Worm (Caenorhabditis elegans) whole organism, late embryonic: ENCODE data around the gene B0563.6.

Experiments
- C38D4.7 ChIP-seq: fragments of 200-800 bp; sonication (Bioruptor generic); optimal IDR thresholded peaks from 2 replicates; lab custom pipeline; 2018; ENCODE audit warnings: mild to moderate bottlenecking, missing genetic modification characterization, moderate library complexity, missing compliant biosample characterization
- F13H6.1 ChIP-seq: sonication (generic microtip); optimal IDR thresholded peaks from 2 replicates; lab custom pipeline; 2016; ENCODE audit warnings: missing genetic modification characterization, missing compliant biosample characterization
- K02D7.2 ChIP-seq: sonication (generic microtip); optimal IDR thresholded peaks from 2 replicates; lab custom pipeline; 2017; ENCODE audit warnings: mild to moderate bottlenecking, missing genetic modification characterization, missing compliant biosample characterization
- T23F11.4 ChIP-seq: fragments of 200-800 bp; sonication (Bioruptor generic); optimal IDR thresholded peaks from 2 replicates; lab custom pipeline; 2018; ENCODE audit warnings: mild to moderate bottlenecking, missing genetic modification characterization, missing compliant biosample characterization
- Y22D7AL.16 ChIP-seq: sonication (generic microtip); optimal IDR thresholded peaks from 2 replicates; lab custom pipeline; 2016; ENCODE audit warnings: missing genetic modification characterization, missing compliant biosample characterization
- ahr-1 ChIP-seq: sonication (generic microtip); optimal IDR thresholded peaks from 2 replicates; lab custom pipeline; 2016; ENCODE audit warnings: missing genetic modification characterization, missing compliant biosample characterization
- ama-1 ChIP-seq: fragments of 150-350 bp; optimal IDR thresholded peaks from 2 replicates; lab custom pipeline; 2014
- ceh-14 ChIP-seq: sonication (generic microtip); optimal IDR thresholded peaks from 2 replicates; lab custom pipeline; 2016; ENCODE audit warnings: missing genotype, missing genetic modification characterization, missing compliant biosample characterization
- ceh-18 ChIP-seq: sonication (generic microtip); optimal IDR thresholded peaks from 2 replicates; lab custom pipeline; 2016; ENCODE audit warnings: missing genetic modification characterization, missing compliant biosample characterization
- ceh-19 ChIP-seq: fragments of 200-800 bp; sonication (Bioruptor generic); optimal IDR thresholded peaks from 2 replicates; lab custom pipeline; 2018; ENCODE audit warnings: mild to moderate bottlenecking, missing genetic modification characterization, missing compliant biosample characterization
- ceh-22 ChIP-seq: sonication (generic microtip); optimal IDR thresholded peaks from 2 replicates; lab custom pipeline; 2017; ENCODE audit warnings: missing biosample characterization, missing genetic modification characterization
- ceh-24 ChIP-seq: sonication (generic microtip); optimal IDR thresholded peaks from 2 replicates; lab custom pipeline; 2016; ENCODE audit warnings: mild to moderate bottlenecking, missing genetic modification characterization, missing compliant biosample characterization
- ceh-30 ChIP-seq: fragments of 150-350 bp; optimal IDR thresholded peaks from 2 replicates; lab custom pipeline; 2014; ENCODE audit warnings: missing biosample characterization, missing genetic modification characterization
- ceh-31 ChIP-seq: sonication (generic microtip); optimal IDR thresholded peaks from 2 replicates; lab custom pipeline; 2016; ENCODE audit warnings: missing genetic modification characterization, missing compliant biosample characterization
- ceh-34 ChIP-seq: sonication (generic microtip); optimal IDR thresholded peaks from 2 replicates; lab custom pipeline; 2016; ENCODE audit warnings: mild to moderate bottlenecking, missing genetic modification characterization, missing compliant biosample characterization
- ceh-48 ChIP-seq: sonication (generic microtip); optimal IDR thresholded peaks from 2 replicates; lab custom pipeline; 2016; ENCODE audit warnings: missing genetic modification characterization, inconsistent platforms, missing compliant biosample characterization
- ceh-9 ChIP-seq: sonication (generic microtip); optimal IDR thresholded peaks from 2 replicates; lab custom pipeline; 2016; ENCODE audit warnings: mild to moderate bottlenecking, missing genetic modification characterization, inconsistent platforms, missing compliant biosample characterization
- dmd-4 ChIP-seq: sonication (generic microtip); optimal IDR thresholded peaks from 2 replicates; lab custom pipeline; 2016; ENCODE audit warnings: borderline replicate concordance, missing genetic modification characterization, missing compliant biosample characterization
- elt-2 ChIP-seq: sonication (generic microtip); optimal IDR thresholded peaks from 2 replicates; lab custom pipeline; 2016; ENCODE audit warnings: missing genetic modification reagents, missing genetic modification characterization, missing compliant biosample characterization
- elt-4 ChIP-seq: sonication (generic microtip); optimal IDR thresholded peaks from 2 replicates; lab custom pipeline; 2016; ENCODE audit warnings: missing genetic modification characterization, missing compliant biosample characterization
- ets-4 ChIP-seq: sonication (generic microtip); optimal IDR thresholded peaks from 2 replicates; lab custom pipeline; 2016; ENCODE audit warnings: missing genetic modification characterization, missing compliant biosample characterization
- eyg-1 ChIP-seq: sonication (generic microtip); optimal IDR thresholded peaks from 2 replicates; lab custom pipeline; 2016; ENCODE audit warnings: missing genotype, missing genetic modification characterization, missing compliant biosample characterization
- fax-1 ChIP-seq: sonication (generic microtip); optimal IDR thresholded peaks from 2 replicates; lab custom pipeline; 2016; ENCODE audit warnings: missing genotype, missing genetic modification characterization, missing compliant biosample characterization
- fkh-10 ChIP-seq: fragments of 150-350 bp; optimal IDR thresholded peaks from 2 replicates; lab custom pipeline; 2014; ENCODE audit warnings: missing biosample characterization, missing genetic modification reagents, missing genetic modification characterization
- hlh-15 ChIP-seq: sonication (generic microtip); optimal IDR thresholded peaks from 2 replicates; lab custom pipeline; 2016; ENCODE audit warnings: missing genetic modification characterization, missing compliant biosample characterization
- hlh-30 ChIP-seq: sonication (generic microtip); optimal IDR thresholded peaks from 2 replicates; lab custom pipeline; 2017; ENCODE audit warnings: antibody characterized with exemption, missing genetic modification characterization, missing compliant biosample characterization; ENCODE audit not compliant: insufficient read depth
- hlh-6 ChIP-seq: sonication (generic microtip); optimal IDR thresholded peaks from 2 replicates; lab custom pipeline; 2016; ENCODE audit warnings: missing genotype, missing genetic modification characterization, missing compliant biosample characterization
- madf-2 ChIP-seq: sonication (generic microtip); optimal IDR thresholded peaks from 2 replicates; lab custom pipeline; 2017; ENCODE audit warnings: missing genetic modification characterization, missing compliant biosample characterization
- mec-3 ChIP-seq: sonication (generic microtip); optimal IDR thresholded peaks from 2 replicates; lab custom pipeline; 2016; ENCODE audit warnings: borderline replicate concordance, missing genetic modification characterization, missing compliant biosample characterization
- nfya-1 ChIP-seq: sonication (generic microtip); optimal IDR thresholded peaks from 2 replicates; lab custom pipeline; 2017; ENCODE audit warnings: missing genetic modification characterization, mild to moderate bottlenecking, missing compliant biosample characterization, antibody characterized with exemption, moderate library complexity
- nhr-11 ChIP-seq: fragments of 150-350 bp; optimal IDR thresholded peaks from 2 replicates; lab custom pipeline; 2014; ENCODE audit warnings: missing biosample characterization, missing genetic modification characterization
- npax-4 ChIP-seq: sonication (generic microtip); optimal IDR thresholded peaks from 2 replicates; lab custom pipeline; 2016; ENCODE audit warnings: missing genetic modification characterization, missing compliant biosample characterization
- odd-2 ChIP-seq: sonication (generic microtip); optimal IDR thresholded peaks from 2 replicates; lab custom pipeline; 2017; ENCODE audit warnings: antibody characterized with exemption, mild to moderate bottlenecking, missing genetic modification characterization, missing compliant biosample characterization
- pha-2 ChIP-seq: sonication (generic microtip); optimal IDR thresholded peaks from 2 replicates; lab custom pipeline; 2017; ENCODE audit warnings: mild to moderate bottlenecking, missing genetic modification characterization, missing compliant biosample characterization
- pros-1 ChIP-seq: fragments of 150-350 bp; optimal IDR thresholded peaks from 2 replicates; lab custom pipeline; 2014; ENCODE audit warnings: missing biosample characterization, missing genetic modification reagents, missing genetic modification characterization
- sdc-2 ChIP-seq: sonication (generic microtip); optimal IDR thresholded peaks from 2 replicates; lab custom pipeline; 2016; ENCODE audit warnings: missing genotype, missing genetic modification characterization, missing compliant biosample characterization
- sox-2 ChIP-seq: fragments of 200-800 bp; sonication (Bioruptor generic); IDR thresholded peaks from 2 replicates; pipeline ENCODE4 v1.3.6; 2022; ENCODE audit warnings: missing genetic modification reagents, missing genetic modification characterization, missing compliant biosample characterization
- tbx-2 ChIP-seq: sonication (generic microtip); optimal IDR thresholded peaks from 2 replicates; lab custom pipeline; 2016; ENCODE audit warnings: missing genetic modification characterization, missing compliant biosample characterization
- unc-42 ChIP-seq: sonication (generic microtip); optimal IDR thresholded peaks from 2 replicates; lab custom pipeline; 2016; ENCODE audit warnings: missing genotype, missing genetic modification characterization, missing compliant biosample characterization
- unc-55 ChIP-seq: sonication (generic microtip); optimal IDR thresholded peaks from 2 replicates; lab custom pipeline; 2017; ENCODE audit warnings: missing biosample characterization, missing genetic modification reagents, missing genetic modification characterization
- unc-86 ChIP-seq: sonication (generic microtip); optimal IDR thresholded peaks from 2 replicates; lab custom pipeline; 2016; ENCODE audit warnings: missing genetic modification characterization, missing compliant biosample characterization
- ztf-16 ChIP-seq: sonication (generic microtip); optimal IDR thresholded peaks from 2 replicates; lab custom pipeline; 2017; ENCODE audit warnings: missing genetic modification characterization, missing compliant biosample characterization

B0563.6 gene

DNA sequence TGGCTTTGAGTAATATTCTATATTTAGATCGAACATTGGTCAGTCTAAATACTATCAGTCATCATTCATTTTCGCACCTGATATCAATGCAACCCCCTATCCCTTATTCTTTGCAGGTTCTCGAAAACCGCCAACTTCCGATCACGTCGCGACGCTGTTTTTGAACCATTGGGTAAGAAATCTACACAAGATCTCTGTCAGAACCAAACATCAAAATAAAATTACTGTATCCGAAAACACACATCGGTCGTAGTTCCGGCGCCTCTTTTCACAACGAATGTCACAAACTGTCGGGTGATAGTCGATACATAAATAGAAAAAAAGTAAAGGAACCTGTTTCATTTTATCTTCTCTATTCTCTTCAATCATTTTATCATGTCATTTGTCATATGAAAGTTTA is 9.5 kb downstream of the B0563.6 start:
- TF ChIP-seq tbx-2 (tag; lab: Kevin White, UChicago), result no peak
- no peak for TF ChIP-seq hlh-6 (tag; lab: Kevin White, UChicago)
- no peak for TF ChIP-seq npax-4 (tag; lab: Kevin White, UChicago)
- no peak for TF ChIP-seq fkh-10
- no peak for TF ChIP-seq K02D7.2 (tag; lab: Kevin White, UChicago)
- no peak for TF ChIP-seq nhr-11 (tag; lab: Kevin White, UChicago)
- TF ChIP-seq ama-1, result no peak
- no peak for TF ChIP-seq T23F11.4
- no peak for TF ChIP-seq ceh-31 (tag; lab: Kevin White, UChicago)
- no peak for TF ChIP-seq nfya-1 (tag; lab: Kevin White, UChicago)
- TF ChIP-seq sox-2 (GFP tag; lab: Robert Waterston, UW), result no peak
- no peak for TF ChIP-seq ets-4 (tag; lab: Kevin White, UChicago)
- no peak for TF ChIP-seq pha-2 (tag; lab: Kevin White, UChicago)
- TF ChIP-seq Y22D7AL.16 (tag; lab: Kevin White, UChicago), result no peak
- no peak for TF ChIP-seq hlh-15 (tag; lab: Kevin White, UChicago)
- TF ChIP-seq unc-86, result no peak
- no peak for TF ChIP-seq mec-3 (tag; lab: Kevin White, UChicago)
- TF ChIP-seq, all 69 proteins: peak for 0

DNA sequence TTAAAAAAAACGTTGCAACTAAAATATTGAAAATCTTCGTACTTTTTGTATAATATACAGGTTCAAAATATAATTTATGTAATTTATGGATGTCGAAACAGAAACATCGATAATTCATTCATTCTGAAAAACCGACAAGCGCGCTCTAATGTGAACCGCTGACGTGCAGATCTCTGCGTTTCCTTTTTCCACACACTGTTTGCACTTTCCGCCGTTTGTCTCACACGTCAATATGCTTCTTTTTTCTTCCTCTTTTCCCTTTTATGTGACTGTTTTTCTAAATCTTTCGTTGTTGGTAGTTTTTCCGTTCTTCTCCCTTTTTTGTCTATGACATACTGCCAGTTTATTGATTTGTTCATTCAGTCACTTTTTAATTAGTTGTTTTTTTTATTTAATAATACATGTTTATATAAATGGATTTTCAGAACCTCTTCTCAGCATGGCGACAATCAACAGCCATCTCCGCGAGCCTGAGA is 12.8 kb downstream of the B0563.6 start, which contains the start of gene tmbi-4:
Gene tmbi-4, plus strand, starts transcription at position 426 of the 476 bp plus-strand sequence.
- TF ChIP-seq nfya-1 (tag; lab: Kevin White, UChicago) (peak; percentile 34), unc-42 (tag; lab: Kevin White, UChicago) (peak; percentile 39), odd-2 (tag; lab: Kevin White, UChicago) (no peak), ceh-31 (tag; lab: Kevin White, UChicago) (peak; percentile 39), Y22D7AL.16 (tag; lab: Kevin White, UChicago) (no peak), ceh-48 (tag; lab: Kevin White, UChicago) (peak; percentile 7), unc-55 (GFP tag; lab: Kevin White, UChicago) (peak; percentile 66), ceh-24 (tag; lab: Kevin White, UChicago) (no peak)

ce11 chrX:9154216-9154615 is 16.7 kb downstream of the B0563.6 start, which contains the start of gene B0563.7:
Gene B0563.7 (minus strand): TSS chrX:9154316.
- TF ChIP-seq npax-4 (tag; lab: Kevin White, UChicago) (no peak), hlh-30 (tag; lab: Kevin White, UChicago) (no peak), ama-1 (no peak), ztf-16 (no peak), elt-2 (tag; lab: Kevin White, UChicago) (no peak), ceh-31 (tag; lab: Kevin White, UChicago) (no peak), ceh-30 (tag; lab: Kevin White, UChicago) (no peak), ceh-34 (no peak), ceh-18 (no peak), pros-1 (tag; lab: Kevin White, UChicago) (no peak), ahr-1 (no peak), madf-2 (no peak), elt-4 (no peak), fax-1 (no peak), odd-2 (tag; lab: Kevin White, UChicago) (no peak), ceh-9 (tag; lab: Kevin White, UChicago) (no peak), C38D4.7 (GFP tag; lab: Kevin White, UChicago) (no peak), dmd-4 (tag; lab: Kevin White, UChicago) (no peak)
- TF ChIP-seq, all 69 proteins: peak for 0

- TF ChIP-seq T23F11.4 (no peak), ceh-19 (no peak), sdc-2 (no peak), ceh-22 (no peak), sox-2 (GFP tag; lab: Robert Waterston, UW) (no peak), F13H6.1 (no peak), eyg-1 (tag; lab: Kevin White, UChicago) (no peak), ceh-14 (tag; lab: Kevin White, UChicago) (no peak), pros-1 (tag; lab: Kevin White, UChicago) (no peak)
Observed at ce11 chrX:9155751-9156150, 18.2 kb downstream of the B0563.6 start.
